Fruit fly (Drosophila melanogaster) whole organism, embryonic: ENCODE results near the gene Usp5.

Experiments
- ATbp ChIP-seq: fragments of 200-800 bp; sonication (Bioruptor generic); optimal IDR thresholded peaks from 2 replicates; lab custom pipeline; 2017; ENCODE audit warnings: missing biosample characterization, mild to moderate bottlenecking, missing genetic modification characterization, missing genetic modification reagents
- CG10565 ChIP-seq: fragments of 200-800 bp; sonication (Bioruptor generic); optimal IDR thresholded peaks from 3 replicates; lab custom pipeline; 2016; ENCODE audit warnings: missing biosample characterization, mild to moderate bottlenecking, missing genetic modification characterization
- CG11085 ChIP-seq: fragments of 200-800 bp; sonication (Bioruptor generic); IDR thresholded peaks from 2 replicates; pipeline ENCODE4 v1.3.6; 2022; ENCODE audit warnings: missing biosample characterization, missing genetic modification characterization
- CG12104 ChIP-seq: fragments of 200-800 bp; sonication (Bioruptor generic); optimal IDR thresholded peaks from 3 replicates; lab custom pipeline; 2016; ENCODE audit warnings: missing biosample characterization, missing genetic modification characterization
- CG12659 ChIP-seq: fragments of 200-800 bp; sonication (Bioruptor generic); optimal IDR thresholded peaks from 3 replicates; lab custom pipeline; 2017; ENCODE audit warnings: mild to moderate bottlenecking, missing biosample characterization, missing genetic modification reagents, missing genetic modification characterization
- CG14667 ChIP-seq: fragments of 200-800 bp; sonication (Bioruptor generic); IDR thresholded peaks from 2 replicates; pipeline ENCODE4 v1.3.6; 2022; ENCODE audit warnings: missing biosample characterization, missing genetic modification characterization
- CG14965 ChIP-seq: fragments of 200-800 bp; sonication (Bioruptor generic); optimal IDR thresholded peaks from 2 replicates; lab custom pipeline; 2016; ENCODE audit warnings: missing biosample characterization, missing genetic modification characterization, borderline replicate concordance
- CG15269 ChIP-seq: fragments of 200-800 bp; sonication (Bioruptor generic); optimal IDR thresholded peaks from 2 replicates; lab custom pipeline; 2018; ENCODE audit warnings: missing biosample characterization, mild to moderate bottlenecking, missing genetic modification characterization, moderate library complexity
- CG17186 ChIP-seq: fragments of 200-800 bp; sonication (Bioruptor generic); optimal IDR thresholded peaks from 3 replicates; lab custom pipeline; 2017; ENCODE audit warnings: missing biosample characterization, missing genetic modification reagents, missing genetic modification characterization
- CG18011 ChIP-seq: fragments of 200-800 bp; sonication (Bioruptor generic); optimal IDR thresholded peaks from 2 replicates; lab custom pipeline; 2017; ENCODE audit warnings: missing biosample characterization, missing genetic modification characterization, mild to moderate bottlenecking, moderate library complexity, missing genotype
- CG2712 ChIP-seq: fragments of 200-800 bp; optimal IDR thresholded peaks from 3 replicates; lab custom pipeline; 2019; ENCODE audit warnings: missing biosample characterization, mild to moderate bottlenecking, missing genetic modification characterization, moderate library complexity
- CG32772 ChIP-seq: fragments of 200-800 bp; sonication (Bioruptor generic); IDR thresholded peaks from 2 replicates; pipeline ENCODE4 v1.3.6; 2022; ENCODE audit warnings: missing biosample characterization, missing genetic modification characterization
- CG4360 ChIP-seq: fragments of 200-800 bp; sonication (Bioruptor generic); IDR thresholded peaks from 2 replicates; pipeline ENCODE4 v1.3.6; 2022; ENCODE audit warnings: missing biosample characterization, missing genetic modification characterization
- CG4730 ChIP-seq: fragments of 200-800 bp; sonication (Bioruptor generic); IDR thresholded peaks from 2 replicates; pipeline ENCODE4 v1.3.6; 2022; ENCODE audit warnings: missing biosample characterization, missing genetic modification characterization
- CG5953 ChIP-seq: fragments of 200-800 bp; sonication (Bioruptor generic); IDR thresholded peaks from 2 replicates; pipeline ENCODE4 v1.3.6; 2022; ENCODE audit warnings: missing biosample characterization, missing genetic modification characterization
- CG6175 ChIP-seq: fragments of 200-800 bp; sonication (Bioruptor generic); IDR thresholded peaks from 3 replicates; pipeline ENCODE4 v1.3.6; 2022; ENCODE audit warnings: missing biosample characterization, missing genetic modification characterization
- CG6765 ChIP-seq: fragments of 200-800 bp; sonication (Bioruptor generic); optimal IDR thresholded peaks from 3 replicates; lab custom pipeline; 2017; ENCODE audit warnings: missing biosample characterization, mild to moderate bottlenecking, missing genetic modification characterization
- CG6854 ChIP-seq: fragments of 200-800 bp; sonication (Bioruptor generic); optimal IDR thresholded peaks from 3 replicates; lab custom pipeline; 2017; ENCODE audit warnings: missing biosample characterization, mild to moderate bottlenecking, missing genetic modification characterization
- CG9932 ChIP-seq: fragments of 200-800 bp; sonication (Bioruptor generic); IDR thresholded peaks from 2 replicates; pipeline ENCODE4 v1.3.6; 2022; ENCODE audit warnings: missing biosample characterization, missing genetic modification characterization
- Camta ChIP-seq: fragments of 200-800 bp; sonication (Bioruptor generic); optimal IDR thresholded peaks from 2 replicates; lab custom pipeline; 2016; ENCODE audit warnings: missing biosample characterization, missing genetic modification characterization
- Chrac-16 ChIP-seq: fragments of 200-800 bp; sonication (Bioruptor generic); optimal IDR thresholded peaks from 3 replicates; lab custom pipeline; 2016; ENCODE audit warnings: missing biosample characterization, missing genetic modification characterization
- CkIIα-i1 ChIP-seq: fragments of 200-800 bp; sonication (Bioruptor generic); IDR thresholded peaks from 2 replicates; pipeline ENCODE4 v1.3.6; 2022; ENCODE audit warnings: missing biosample characterization, missing genetic modification characterization
- Elba2 ChIP-seq: fragments of 200-800 bp; sonication (Bioruptor generic); optimal IDR thresholded peaks from 3 replicates; lab custom pipeline; 2016; ENCODE audit warnings: missing biosample characterization, missing genetic modification characterization
- Ets97D ChIP-seq: fragments of 200-800 bp; sonication (Bioruptor generic); optimal IDR thresholded peaks from 3 replicates; lab custom pipeline; 2016; ENCODE audit warnings: missing biosample characterization, missing genetic modification characterization
- Fer3 ChIP-seq: fragments of 200-800 bp; sonication (Bioruptor generic); optimal IDR thresholded peaks from 2 replicates; lab custom pipeline; 2018; ENCODE audit warnings: missing biosample characterization, mild to moderate bottlenecking, missing genetic modification characterization, moderate library complexity
- Hr39 ChIP-seq: fragments of >200 bp; optimal IDR thresholded peaks from 2 replicates; lab custom pipeline; 2017
- Hr51 ChIP-seq, 2 experiments: fragments of 200-800 bp; sonication (Bioruptor generic); optimal IDR thresholded peaks; 2 replicates in 1 of 2; 3 replicates in 1 of 2; lab custom pipeline; 2016 to 2018; ENCODE audit warnings: missing biosample characterization in 2 of 2, missing genetic modification characterization in 2 of 2, mild to moderate bottlenecking in 1 of 2, moderate library complexity in 1 of 2
- MTF-1 ChIP-seq: fragments of 200-800 bp; sonication (Bioruptor generic); optimal IDR thresholded peaks from 2 replicates; lab custom pipeline; 2018; ENCODE audit warnings: missing biosample characterization, mild to moderate bottlenecking, missing genetic modification characterization, borderline replicate concordance
- Max ChIP-seq: fragments of 200-800 bp; sonication (Bioruptor generic); optimal IDR thresholded peaks from 2 replicates; lab custom pipeline; 2016; ENCODE audit warnings: missing biosample characterization, mild to moderate bottlenecking, missing genetic modification characterization
- Oaz ChIP-seq: fragments of 200-800 bp; sonication (Bioruptor generic); IDR thresholded peaks from 2 replicates; pipeline ENCODE4 v1.3.6; 2022; ENCODE audit warnings: missing biosample characterization, missing genetic modification characterization
- Sin3A ChIP-seq: fragments of >200 bp; optimal IDR thresholded peaks from 2 replicates; lab custom pipeline; 2018
- Ssrp ChIP-seq: fragments of 200-800 bp; sonication (Bioruptor generic); optimal IDR thresholded peaks from 2 replicates; lab custom pipeline; 2018; ENCODE audit warnings: missing biosample characterization, mild to moderate bottlenecking, missing genetic modification characterization, moderate library complexity
- ac ChIP-seq: fragments of 200-800 bp; sonication (Bioruptor generic); optimal IDR thresholded peaks from 3 replicates; lab custom pipeline; 2017; ENCODE audit warnings: missing biosample characterization, mild to moderate bottlenecking, missing genetic modification characterization
- ato ChIP-seq: fragments of 200-800 bp; sonication (Bioruptor generic); IDR thresholded peaks from 2 replicates; pipeline ENCODE4 v1.3.6; 2022; ENCODE audit warnings: missing biosample characterization, missing genetic modification characterization; ENCODE audit not compliant: partially characterized antibody
- bcd ChIP-seq: fragments of 200-800 bp; sonication (Bioruptor generic); optimal IDR thresholded peaks from 2 replicates; lab custom pipeline; 2017; ENCODE audit warnings: missing biosample characterization, mild to moderate bottlenecking, missing genetic modification characterization
- dmrt99B ChIP-seq: fragments of 200-800 bp; sonication (Bioruptor generic); optimal IDR thresholded peaks from 2 replicates; lab custom pipeline; 2018; ENCODE audit warnings: missing biosample characterization, mild to moderate bottlenecking, missing genetic modification characterization, moderate library complexity
- dysf ChIP-seq: fragments of 200-800 bp; sonication (Bioruptor generic); IDR thresholded peaks from 3 replicates; pipeline ENCODE4 v1.3.6; 2022; ENCODE audit warnings: missing biosample characterization, missing genetic modification characterization
- emc ChIP-seq: fragments of 200-800 bp; sonication (Bioruptor generic); optimal IDR thresholded peaks from 2 replicates; lab custom pipeline; 2016; ENCODE audit warnings: missing biosample characterization, missing genetic modification characterization
- fu2 ChIP-seq: fragments of 200-800 bp; sonication (Bioruptor generic); optimal IDR thresholded peaks from 2 replicates; lab custom pipeline; 2016; ENCODE audit warnings: missing biosample characterization, missing genetic modification characterization
- hkb ChIP-seq, 2 experiments: fragments of 200-800 bp in 1 of 2; fragments of >200 bp in 1 of 2; sonication (Bioruptor generic) in 1 of 2; IDR thresholded peaks in 1 of 2; optimal IDR thresholded peaks in 1 of 2; 2 replicates each; pipeline versions ENCODE4 v1.3.6 to Lab custom; 2017 to 2022; ENCODE audit warnings: missing biosample characterization in 1 of 2, missing genetic modification characterization in 1 of 2
- lab ChIP-seq: fragments of 200-800 bp; sonication (Bioruptor generic); optimal IDR thresholded peaks from 3 replicates; lab custom pipeline; 2017; ENCODE audit warnings: missing biosample characterization, missing genetic modification characterization, mild to moderate bottlenecking, moderate library complexity, missing genetic modification reagents
- lbe ChIP-seq: fragments of 200-800 bp; sonication (Bioruptor generic); optimal IDR thresholded peaks from 2 replicates; lab custom pipeline; 2016; ENCODE audit warnings: missing biosample characterization, mild to moderate bottlenecking, missing genetic modification characterization
- lilli ChIP-seq: fragments of 200-800 bp; sonication (Bioruptor generic); optimal IDR thresholded peaks from 3 replicates; lab custom pipeline; 2016; ENCODE audit warnings: missing biosample characterization, missing genetic modification characterization
- lmd ChIP-seq: fragments of 200-800 bp; sonication (Bioruptor generic); IDR thresholded peaks from 2 replicates; pipeline ENCODE4 v1.3.6; 2022; ENCODE audit warnings: missing biosample characterization, missing genetic modification characterization
- schlank ChIP-seq: fragments of 200-800 bp; sonication (Bioruptor generic); optimal IDR thresholded peaks from 2 replicates; lab custom pipeline; 2018; ENCODE audit warnings: missing biosample characterization, mild to moderate bottlenecking, missing genetic modification characterization
- sens ChIP-seq: fragments of 200-800 bp; sonication (Bioruptor generic); peaks from one replicate; lab custom pipeline; 2016; ENCODE audit warnings: missing biosample characterization, missing genetic modification characterization
- sqz ChIP-seq: fragments of 200-800 bp; sonication (Bioruptor generic); optimal IDR thresholded peaks from 3 replicates; lab custom pipeline; 2018; ENCODE audit warnings: missing biosample characterization, mild to moderate bottlenecking, missing genetic modification characterization
- vnd ChIP-seq: fragments of 200-800 bp; sonication (Bioruptor generic); IDR thresholded peaks from 3 replicates; pipeline ENCODE4 v1.3.6; 2022; ENCODE audit warnings: missing biosample characterization, missing genetic modification characterization; ENCODE audit not compliant: partially characterized antibody
- wor ChIP-seq: fragments of 200-800 bp; sonication (Bioruptor generic); IDR thresholded peaks from 2 replicates; pipeline ENCODE4 v1.3.6; 2022; ENCODE audit warnings: missing biosample characterization, missing genetic modification characterization
- yki ChIP-seq: fragments of >200 bp; optimal IDR thresholded peaks from 3 replicates; lab custom pipeline; 2018
- z ChIP-seq: fragments of 200-800 bp; sonication (Bioruptor generic); IDR thresholded peaks from 3 replicates; pipeline ENCODE4 v1.3.6; 2022; ENCODE audit warnings: missing biosample characterization, missing genetic modification characterization

Gene Usp5

dm6 chr3L:3194059-3194458 is 45.9 kb upstream of the Usp5 start (continued):
- TF ChIP-seq Sin3A (lab: Kevin White, UChicago) (no peak), Max (GFP tag; lab: Kevin White, UChicago) (peak; percentile 86), Ets97D (GFP tag; lab: Kevin White, UChicago) (peak; percentile 53), CG6175 (GFP tag; lab: Robert Waterston, UW) (peak; percentile 82), vnd (GFP tag; lab: Robert Waterston, UW) (no peak), Oaz (GFP tag; lab: Robert Waterston, UW) (peak; percentile 86), schlank (tag; lab: Kevin White, UChicago) (peak; percentile 68), emc (no peak), Camta (GFP tag; lab: Kevin White, UChicago) (peak; percentile 32), CkIIα-i1 (GFP tag; lab: Robert Waterston, UW) (0 out of 2 replicates have a peak, but pooled peaks have one; percentile 15), CG11085 (GFP tag; lab: Robert Waterston, UW) (peak; percentile 81), CG2712 (tag; lab: Kevin White, UChicago) (peak; percentile 95), Chrac-16 (GFP tag; lab: Kevin White, UChicago) (peak; percentile 87), lab (GFP tag; lab: Kevin White, UChicago) (peak; percentile 97), lmd (GFP tag; lab: Robert Waterston, UW) (peak; percentile 94), CG14965 (GFP tag; lab: Kevin White, UChicago) (no peak), Ssrp (peak; percentile 91), CG4730 (GFP tag; lab: Robert Waterston, UW) (peak; percentile 90), CG14667 (GFP tag; lab: Robert Waterston, UW) (peak; percentile 90), bcd (GFP tag; lab: Kevin White, UChicago) (peak; percentile 90), CG12104 (GFP tag; lab: Kevin White, UChicago) (peak; percentile 89), fu2 (GFP tag; lab: Kevin White, UChicago) (peak; percentile 14), ac (peak; percentile 89), ATbp (GFP tag; lab: Kevin White, UChicago) (peak; percentile 93), dmrt99B (tag; lab: Kevin White, UChicago) (peak; percentile 96), hkb (optimal IDR thresholded peaks at IDR 0.05; lab: Kevin White, UChicago) (no peak), hkb (GFP tag; IDR thresholded peaks at IDR 0.05; lab: Robert Waterston, UW) (peak; percentile 97), Fer3 (tag; lab: Kevin White, UChicago) (peak; percentile 96), Hr51 (GFP tag; optimal IDR thresholded peaks at IDR 0.05; lab: Kevin White, UChicago) (peak; percentile 72 to 95), Hr39 (lab: Kevin White, UChicago) (no peak), CG5953 (GFP tag; lab: Robert Waterston, UW) (peak; percentile 93), yki (lab: Kevin White, UChicago) (no peak), CG9932 (GFP tag; lab: Robert Waterston, UW) (peak; percentile 81), sens (GFP tag; lab: Kevin White, UChicago) (peak; percentile 96), Elba2 (GFP tag; lab: Kevin White, UChicago) (peak; percentile 55), dysf (GFP tag; lab: Robert Waterston, UW) (peak; percentile 94), CG32772 (GFP tag; lab: Robert Waterston, UW) (peak; percentile 93), CG17186 (GFP tag; lab: Kevin White, UChicago) (peak; percentile 47), ato (GFP tag; lab: Robert Waterston, UW) (no peak), wor (GFP tag; lab: Robert Waterston, UW) (peak; percentile 84), CG4360 (GFP tag; lab: Robert Waterston, UW) (peak; percentile 71), lilli (GFP tag; lab: Kevin White, UChicago) (peak; percentile 81), z (GFP tag; lab: Robert Waterston, UW) (0 out of 3 replicates have a peak, but pooled peaks have one; percentile 32), sqz (GFP tag; lab: Kevin White, UChicago) (no peak), CG15269 (peak; percentile 96), CG18011 (peak; percentile 70), CG12659 (GFP tag; lab: Kevin White, UChicago) (peak; percentile 93), CG6765 (GFP tag; lab: Kevin White, UChicago) (peak; percentile 86), MTF-1 (GFP tag; lab: Kevin White, UChicago) (peak; percentile 89), CG10565 (peak; percentile 57), CG6854 (GFP tag; lab: Kevin White, UChicago) (peak; percentile 88), lbe (GFP tag; lab: Kevin White, UChicago) (peak; percentile 94)
